Worm (Caenorhabditis elegans) whole organism, L3 larva: ENCODE data around the gene pus-1.

Experiments
- aly-2 ChIP-seq: fragments of 150-350 bp; optimal IDR thresholded peaks from 2 replicates; lab custom pipeline; 2014; ENCODE audit warnings: missing biosample characterization, missing genetic modification characterization
- ama-1 ChIP-seq: fragments of 150-350 bp; optimal IDR thresholded peaks from 2 replicates; lab custom pipeline; 2018
- ceh-16 ChIP-seq: sonication (generic microtip); optimal IDR thresholded peaks from 2 replicates; lab custom pipeline; 2017; ENCODE audit warnings: missing biosample characterization, missing genetic modification characterization
- ceh-28 ChIP-seq: fragments of 150-350 bp; optimal IDR thresholded peaks from 2 replicates; lab custom pipeline; 2014; ENCODE audit warnings: missing biosample characterization, missing genetic modification reagents, missing genetic modification characterization
- ceh-82 ChIP-seq: fragments of 150-350 bp; optimal IDR thresholded peaks from 2 replicates; lab custom pipeline; 2014; ENCODE audit warnings: missing biosample characterization, missing genetic modification characterization
- fkh-10 ChIP-seq: sonication (generic microtip); optimal IDR thresholded peaks from 2 replicates; lab custom pipeline; 2017; ENCODE audit warnings: missing biosample characterization, missing genetic modification reagents, missing genetic modification characterization
- mdl-1 ChIP-seq: fragments of 150-350 bp; optimal IDR thresholded peaks from 2 replicates; lab custom pipeline; 2014; ENCODE audit warnings: missing biosample characterization, missing genetic modification characterization
- nhr-11 ChIP-seq: fragments of 150-350 bp; optimal IDR thresholded peaks from 2 replicates; lab custom pipeline; 2014; ENCODE audit warnings: missing biosample characterization, missing genetic modification characterization
- nhr-237 ChIP-seq: fragments of 150-350 bp; optimal IDR thresholded peaks from 2 replicates; lab custom pipeline; 2014; ENCODE audit warnings: missing biosample characterization, missing genetic modification characterization
- nhr-28 ChIP-seq: fragments of 150-350 bp; optimal IDR thresholded peaks from 2 replicates; lab custom pipeline; 2014; ENCODE audit warnings: missing biosample characterization, missing genetic modification characterization
- pqm-1 ChIP-seq: fragments of 150-350 bp; optimal IDR thresholded peaks from 2 replicates; lab custom pipeline; 2017; ENCODE audit warnings: missing biosample characterization, missing genetic modification characterization, inconsistent platforms
- skn-1 ChIP-seq: fragments of 150-350 bp; optimal IDR thresholded peaks from 2 replicates; lab custom pipeline; 2014; ENCODE audit warnings: missing biosample characterization, missing genetic modification characterization
- snpc-4 ChIP-seq: fragments of 150-350 bp; optimal IDR thresholded peaks from 2 replicates; lab custom pipeline; 2014; ENCODE audit warnings: missing biosample characterization, missing genetic modification characterization
- unc-62 ChIP-seq: fragments of 150-350 bp; sonication (generic microtip); optimal IDR thresholded peaks from 4 replicates; lab custom pipeline; 2014; ENCODE audit warnings: missing biosample characterization, missing genetic modification reagents, missing genetic modification characterization

- TF ChIP-seq unc-62 (GFP tag; lab: Kevin White, UChicago) (no peak), aly-2 (tag; lab: Kevin White, UChicago) (no peak), fkh-10 (no peak), nhr-11 (no peak), skn-1 (tag; lab: Kevin White, UChicago) (no peak), ceh-28 (tag; lab: Kevin White, UChicago) (no peak), pqm-1 (tag; lab: Kevin White, UChicago) (no peak), ceh-16 (no peak), mdl-1 (tag; lab: Kevin White, UChicago) (no peak), ama-1 (no peak), nhr-28 (no peak), nhr-237 (tag; lab: Kevin White, UChicago) (no peak), ceh-82 (tag; lab: Kevin White, UChicago) (no peak), snpc-4 (tag; lab: Kevin White, UChicago) (no peak)
Measured at ce11 chrV:16811841-16812240, 17.1 kb upstream of the pus-1 start.
